Worm (Caenorhabditis elegans) whole organism, young adult: ENCODE results near the gene nac-3.

Source experiments
- B0019.2 ChIP-seq: fragments of 200-800 bp; sonication (Bioruptor generic); conservative IDR thresholded peaks from 2 replicates; pipeline ENCODE4 v1.3.6; 2022; ENCODE audit warnings: missing genetic modification reagents, missing genetic modification characterization, missing compliant biosample characterization
- F22D6.2 ChIP-seq: sonication (generic microtip); optimal IDR thresholded peaks from 2 replicates; lab custom pipeline; 2016; ENCODE audit warnings: mild to moderate bottlenecking, missing genetic modification characterization, missing compliant biosample characterization
- F23B12.7 ChIP-seq: sonication (generic microtip); optimal IDR thresholded peaks from 2 replicates; lab custom pipeline; 2017; ENCODE audit warnings: missing genetic modification characterization, mild to moderate bottlenecking, missing compliant biosample characterization, antibody characterized with exemption, moderate library complexity; ENCODE audit not compliant: insufficient read depth
- F33H1.4 ChIP-seq: fragments of 200-800 bp; sonication (Bioruptor generic); IDR thresholded peaks from 2 replicates; pipeline ENCODE4 v1.3.6; 2022; ENCODE audit warnings: missing genetic modification reagents, missing genetic modification characterization, missing compliant biosample characterization
- F37B4.10 ChIP-seq: fragments of 200-800 bp; sonication (Bioruptor generic); IDR thresholded peaks from 2 replicates; pipeline ENCODE4 v1.3.6; 2022; ENCODE audit warnings: missing genetic modification characterization, missing compliant biosample characterization
- F39B2.1 ChIP-seq: fragments of 200-800 bp; sonication (Bioruptor generic); IDR thresholded peaks from 2 replicates; pipeline ENCODE4 v1.3.6; 2022; ENCODE audit warnings: missing genetic modification reagents, missing genetic modification characterization, missing compliant biosample characterization
- Y67H2A.10 ChIP-seq: fragments of 200-800 bp; sonication (Bioruptor generic); conservative IDR thresholded peaks from 2 replicates; pipeline ENCODE4 v1.3.6; 2022; ENCODE audit warnings: missing genetic modification reagents, missing genetic modification characterization, missing compliant biosample characterization
- Y95B8A.8 ChIP-seq: fragments of 200-800 bp; sonication (Bioruptor generic); IDR thresholded peaks from 2 replicates; pipeline ENCODE4 v1.3.6; 2022; ENCODE audit warnings: missing genetic modification reagents, missing genetic modification characterization, missing compliant biosample characterization
- akir-1 ChIP-seq: fragments of 200-800 bp; sonication (Bioruptor generic); optimal IDR thresholded peaks from 2 replicates; lab custom pipeline; 2018; ENCODE audit warnings: mild to moderate bottlenecking, missing genetic modification characterization, moderate library complexity, missing compliant biosample characterization
- aptf-2 ChIP-seq: fragments of 200-800 bp; sonication (Bioruptor generic); conservative IDR thresholded peaks from 2 replicates; pipeline ENCODE4 v1.3.6; 2022; ENCODE audit warnings: missing genetic modification reagents, missing genetic modification characterization, missing compliant biosample characterization
- athp-1 ChIP-seq: sonication (generic microtip); optimal IDR thresholded peaks from 2 replicates; lab custom pipeline; 2017; ENCODE audit warnings: mild to moderate bottlenecking, missing genetic modification characterization, missing compliant biosample characterization
- bed-1 ChIP-seq: fragments of 200-800 bp; sonication (Bioruptor generic); IDR thresholded peaks from 2 replicates; pipeline ENCODE4 v1.3.6; 2022; ENCODE audit warnings: missing genetic modification reagents, missing genetic modification characterization, missing compliant biosample characterization
- bed-2 ChIP-seq: fragments of 200-800 bp; sonication (Bioruptor generic); IDR thresholded peaks from 2 replicates; pipeline ENCODE4 v1.3.6; 2022; ENCODE audit warnings: missing genetic modification reagents, missing genetic modification characterization, missing compliant biosample characterization
- cebp-2 ChIP-seq: fragments of 200-800 bp; sonication (Bioruptor generic); IDR thresholded peaks from 2 replicates; pipeline ENCODE4 v1.3.6; 2022; ENCODE audit warnings: missing genetic modification characterization, missing compliant biosample characterization
- ceh-40 ChIP-seq: fragments of 200-800 bp; sonication (Bioruptor generic); IDR thresholded peaks from 2 replicates; pipeline ENCODE4 v1.3.6; 2022; ENCODE audit warnings: missing genetic modification characterization, missing compliant biosample characterization
- ceh-79 ChIP-seq: sonication (generic microtip); optimal IDR thresholded peaks from 2 replicates; lab custom pipeline; 2017; ENCODE audit warnings: mild to moderate bottlenecking, missing genetic modification characterization, missing compliant biosample characterization
- dpff-1 ChIP-seq: sonication (generic microtip); optimal IDR thresholded peaks from 2 replicates; lab custom pipeline; 2017; ENCODE audit warnings: mild to moderate bottlenecking, missing genetic modification characterization, missing compliant biosample characterization
- dpl-1 ChIP-seq: fragments of 150-350 bp; optimal IDR thresholded peaks from 2 replicates; lab custom pipeline; 2014; ENCODE audit warnings: missing biosample characterization, missing genetic modification reagents, missing genetic modification characterization
- efl-1 ChIP-seq: fragments of 150-350 bp; optimal IDR thresholded peaks from 2 replicates; lab custom pipeline; 2014; ENCODE audit warnings: missing biosample characterization, missing genetic modification reagents, missing genetic modification characterization
- egl-44 ChIP-seq: fragments of 200-800 bp; sonication (Bioruptor generic); IDR thresholded peaks from 2 replicates; pipeline ENCODE4 v1.3.6; 2022; ENCODE audit warnings: missing genetic modification reagents, missing genetic modification characterization, missing compliant biosample characterization
- ekl-4 ChIP-seq: fragments of 200-800 bp; sonication (Bioruptor generic); IDR thresholded peaks from 2 replicates; pipeline ENCODE4 v1.3.6; 2022; ENCODE audit warnings: missing genetic modification reagents, missing genetic modification characterization, missing compliant biosample characterization
- gei-17 ChIP-seq: fragments of 200-800 bp; sonication (Bioruptor generic); optimal IDR thresholded peaks from 2 replicates; lab custom pipeline; 2018; ENCODE audit warnings: mild to moderate bottlenecking, missing genetic modification characterization, missing compliant biosample characterization
- him-1 ChIP-seq: sonication (generic microtip); optimal IDR thresholded peaks from 2 replicates; lab custom pipeline; 2016; ENCODE audit warnings: missing genotype, missing genetic modification reagents, missing genetic modification characterization, missing compliant biosample characterization
- hlh-26 ChIP-seq: fragments of 200-800 bp; sonication (Bioruptor generic); conservative IDR thresholded peaks from 2 replicates; pipeline ENCODE4 v1.3.6; 2022; ENCODE audit warnings: missing genetic modification reagents, missing genetic modification characterization, missing compliant biosample characterization
- let-607 ChIP-seq, 2 experiments: fragments of 200-800 bp in 1 of 2; sonication (Bioruptor generic) in 1 of 2; sonication (generic microtip) in 1 of 2; optimal IDR thresholded peaks; 2 replicates each; lab custom pipeline; 2016 to 2018; ENCODE audit warnings: mild to moderate bottlenecking in 2 of 2, missing compliant biosample characterization in 2 of 2, missing genetic modification characterization in 2 of 2, moderate library complexity in 2 of 2, missing genotype in 1 of 2
- lin-26 ChIP-seq: fragments of 200-800 bp; sonication (Bioruptor generic); IDR thresholded peaks from 2 replicates; pipeline ENCODE4 v1.3.6; 2022; ENCODE audit warnings: missing genetic modification reagents, missing genetic modification characterization, missing compliant biosample characterization
- lin-35 ChIP-seq, 3 experiments: fragments of 150-350 bp in 2 of 3; sonication (generic microtip) in 1 of 3; optimal IDR thresholded peaks; 2 replicates each; lab custom pipeline; 2014 to 2018; ENCODE audit warnings: missing biosample characterization in 3 of 3, missing genetic modification characterization in 3 of 3, missing genetic modification reagents in 3 of 3
- lin-54 ChIP-seq: fragments of 200-800 bp; sonication (Bioruptor generic); optimal IDR thresholded peaks from 2 replicates; lab custom pipeline; 2018; ENCODE audit warnings: mild to moderate bottlenecking, missing genetic modification characterization, missing compliant biosample characterization
- mel-28 ChIP-seq: sonication (generic microtip); optimal IDR thresholded peaks from 2 replicates; lab custom pipeline; 2016; ENCODE audit warnings: borderline replicate concordance, mild to moderate bottlenecking, missing genetic modification characterization, missing compliant biosample characterization
- mes-4 ChIP-seq: sonication (generic microtip); optimal IDR thresholded peaks from 2 replicates; lab custom pipeline; 2016; ENCODE audit warnings: missing genotype, missing genetic modification characterization, missing compliant biosample characterization
- mxl-1 ChIP-seq: sonication (generic microtip); optimal IDR thresholded peaks from 2 replicates; lab custom pipeline; 2016; ENCODE audit warnings: missing genetic modification characterization, missing compliant biosample characterization
- nfya-2 ChIP-seq: fragments of 200-800 bp; sonication (Bioruptor generic); IDR thresholded peaks from 2 replicates; pipeline ENCODE4 v1.3.6; 2022; ENCODE audit warnings: missing genetic modification reagents, missing genetic modification characterization, missing compliant biosample characterization
- nhr-27 ChIP-seq: fragments of 200-800 bp; sonication (Bioruptor generic); optimal IDR thresholded peaks from 2 replicates; lab custom pipeline; 2018; ENCODE audit warnings: mild to moderate bottlenecking, missing genetic modification characterization, moderate library complexity, missing compliant biosample characterization
- nhr-90 ChIP-seq: sonication (generic microtip); optimal IDR thresholded peaks from 2 replicates; lab custom pipeline; 2016; ENCODE audit warnings: missing genotype, mild to moderate bottlenecking, missing genetic modification characterization, missing compliant biosample characterization
- rcor-1 ChIP-seq: fragments of 200-800 bp; sonication (Bioruptor generic); IDR thresholded peaks from 2 replicates; pipeline ENCODE4 v1.3.6; 2022; ENCODE audit warnings: missing genetic modification reagents, missing genetic modification characterization, missing compliant biosample characterization
- rpc-1 ChIP-seq, 2 experiments: fragments of 150-350 bp in 1 of 2; sonication (generic microtip) in 1 of 2; optimal IDR thresholded peaks; 2 replicates each; lab custom pipeline; 2014 to 2018; ENCODE audit warnings: missing biosample characterization in 1 of 2, missing genetic modification characterization in 1 of 2, missing genetic modification reagents in 1 of 2, missing genotype in 1 of 2
- snpc-3.4 ChIP-seq: sonication (generic microtip); optimal IDR thresholded peaks from 2 replicates; lab custom pipeline; 2017; ENCODE audit warnings: missing genetic modification characterization, mild to moderate bottlenecking, missing compliant biosample characterization, antibody characterized with exemption, moderate library complexity, missing genotype, missing genetic modification reagents
- snpc-4 ChIP-seq, 5 experiments: fragments of 150-350 bp in 1 of 5; sonication (generic microtip) in 4 of 5; optimal IDR thresholded peaks; 2 replicates each; lab custom pipeline; 2014 to 2018; ENCODE audit warnings: missing genetic modification characterization in 5 of 5, missing biosample characterization in 3 of 5, antibody characterized with exemption in 2 of 5, mild to moderate bottlenecking in 2 of 5, missing compliant biosample characterization in 2 of 5, missing genotype in 2 of 5, moderate library complexity in 2 of 5, missing genetic modification reagents in 1 of 5
- sptf-2 ChIP-seq: fragments of 200-800 bp; sonication (Bioruptor generic); optimal IDR thresholded peaks from 2 replicates; lab custom pipeline; 2018; ENCODE audit warnings: mild to moderate bottlenecking, missing genetic modification characterization, missing compliant biosample characterization
- unc-130 ChIP-seq: sonication (generic microtip); optimal IDR thresholded peaks from 2 replicates; lab custom pipeline; 2016; ENCODE audit warnings: missing genetic modification reagents, missing genetic modification characterization, missing compliant biosample characterization
- zim-3 ChIP-seq: sonication (generic microtip); optimal IDR thresholded peaks from 2 replicates; lab custom pipeline; 2017; ENCODE audit warnings: mild to moderate bottlenecking, missing genetic modification characterization, moderate library complexity, missing compliant biosample characterization

Gene nac-3

DNA sequence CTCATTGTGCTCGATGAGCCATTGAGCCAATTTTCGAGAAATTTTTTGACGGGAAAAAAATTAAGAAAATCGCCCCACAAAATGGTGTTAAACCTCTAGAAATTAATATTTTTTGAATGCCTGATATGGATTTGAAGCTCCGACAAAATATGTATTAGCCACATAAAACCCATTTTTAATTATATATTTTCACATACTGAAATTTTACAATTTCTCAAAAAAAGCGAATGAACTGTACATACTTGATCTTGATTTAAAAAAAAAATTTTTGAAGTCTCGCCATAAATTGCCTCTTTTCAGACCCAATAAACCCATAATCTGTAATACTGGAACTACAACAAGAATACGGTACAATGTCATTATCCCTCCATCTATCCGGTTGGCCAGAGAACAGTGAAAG, at the start of gene nac-3:
Gene nac-3, plus strand, starts transcription at position 301 of the 400 bp plus-strand sequence.
- TF ChIP-seq F22D6.2 (tag; lab: Kevin White, UChicago) (no peak), nhr-90 (tag; lab: Kevin White, UChicago) (no peak), snpc-3.4 (tag; lab: Kevin White, UChicago) (no peak), athp-1 (no peak), rpc-1 (optimal IDR thresholded peaks at IDR 0.05; lab: Kevin White, UChicago) (no peak), rpc-1 (tag; optimal IDR thresholded peaks at IDR 0.05; lab: Kevin White, UChicago) (no peak), aptf-2 (GFP tag; lab: Robert Waterston, UW) (no peak), snpc-4 (GFP tag; optimal IDR thresholded peaks at IDR 0.05; lab: Kevin White, UChicago) (no peak), snpc-4 (tag; optimal IDR thresholded peaks at IDR 0.05; lab: Kevin White, UChicago) (no peak), efl-1 (GFP tag; lab: Kevin White, UChicago) (no peak), akir-1 (GFP tag; lab: Kevin White, UChicago) (no peak), bed-1 (GFP tag; lab: Robert Waterston, UW) (no peak), nhr-27 (no peak), mxl-1 (tag; lab: Kevin White, UChicago) (no peak), B0019.2 (GFP tag; lab: Robert Waterston, UW) (no peak), nfya-2 (GFP tag; lab: Robert Waterston, UW) (no peak), F39B2.1 (no peak), F37B4.10 (GFP tag; lab: Robert Waterston, UW) (no peak), sptf-2 (GFP tag; lab: Kevin White, UChicago) (no peak), lin-35 (GFP tag; optimal IDR thresholded peaks at IDR 0.05; lab: Kevin White, UChicago) (no peak), dpl-1 (GFP tag; lab: Kevin White, UChicago) (no peak), Y95B8A.8 (GFP tag; lab: Robert Waterston, UW) (no peak)

DNA sequence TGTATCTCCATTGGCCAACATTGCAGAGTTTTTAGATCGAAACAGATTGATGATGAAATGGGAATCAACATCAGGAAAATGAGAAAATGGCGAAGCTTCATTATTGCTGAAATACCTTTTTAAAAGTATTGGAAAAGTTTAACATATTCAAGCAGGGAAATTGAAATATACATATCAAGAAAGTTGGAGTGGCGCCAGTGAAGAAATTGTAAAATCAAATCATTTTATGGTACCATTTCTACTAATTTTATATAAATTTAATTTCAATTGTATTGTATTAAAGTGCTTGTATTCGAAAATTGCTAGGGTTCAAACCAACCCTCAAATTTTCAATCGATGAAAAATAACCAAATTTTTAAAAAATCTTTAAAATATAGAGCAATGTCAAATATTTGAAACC, 46.2 kb upstream of the nac-3 start, which contains the start of gene srt-55:
Gene srt-55, minus strand, starts transcription at position 101 of the 400 bp plus-strand sequence.
- TF ChIP-seq lin-54 (GFP tag; lab: Kevin White, UChicago): no peak
- TF ChIP-seq rpc-1 (optimal IDR thresholded peaks at IDR 0.05; lab: Kevin White, UChicago): no peak
- TF ChIP-seq rpc-1 (tag; optimal IDR thresholded peaks at IDR 0.05; lab: Kevin White, UChicago): no peak
- no peak for TF ChIP-seq ceh-40 (GFP tag; lab: Robert Waterston, UW)
- TF ChIP-seq gei-17 (GFP tag; lab: Kevin White, UChicago): no peak
- TF ChIP-seq him-1 (tag; lab: Kevin White, UChicago): no peak
- TF ChIP-seq mes-4 (tag; lab: Kevin White, UChicago): no peak
- TF ChIP-seq cebp-2 (GFP tag; lab: Robert Waterston, UW): no peak

DNA sequence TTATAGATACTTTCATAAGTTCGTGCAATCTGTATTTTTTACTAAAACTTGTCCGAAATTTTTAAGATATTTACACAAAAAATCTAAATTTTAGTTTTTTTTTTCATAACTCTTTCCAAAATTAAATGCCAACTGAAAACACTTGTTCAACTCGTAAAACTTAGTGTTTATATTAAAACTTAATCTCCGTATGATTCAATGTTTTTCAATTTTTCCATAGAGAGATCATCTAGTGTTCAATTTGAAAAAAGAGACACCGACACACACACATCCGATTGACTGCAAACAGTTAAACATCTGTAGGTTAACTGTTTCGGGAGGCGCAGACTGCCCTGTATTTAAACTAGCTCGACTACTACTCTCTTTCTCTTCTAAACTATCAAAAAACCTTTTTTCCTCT, 43.6 kb upstream of the nac-3 start, which contains the start of gene T16H12.9:
Gene T16H12.9, plus strand, starts transcription at position 301 of the 400 bp plus-strand sequence.
- TF ChIP-seq Y67H2A.10 (GFP tag; lab: Robert Waterston, UW): no peak
- no peak for TF ChIP-seq nfya-2 (GFP tag; lab: Robert Waterston, UW)
- no peak for TF ChIP-seq F33H1.4 (GFP tag; lab: Robert Waterston, UW)
- TF ChIP-seq snpc-4 (GFP tag; optimal IDR thresholded peaks at IDR 0.05; lab: Kevin White, UChicago): no peak
- TF ChIP-seq snpc-4 (tag; optimal IDR thresholded peaks at IDR 0.05; lab: Kevin White, UChicago): no peak
- TF ChIP-seq nhr-27: no peak
- no peak for TF ChIP-seq aptf-2 (GFP tag; lab: Robert Waterston, UW)
- no peak for TF ChIP-seq unc-130 (GFP tag; lab: Kevin White, UChicago)
- no peak for TF ChIP-seq ekl-4 (GFP tag; lab: Robert Waterston, UW)
- TF ChIP-seq bed-2 (GFP tag; lab: Robert Waterston, UW): no peak
- no peak for TF ChIP-seq akir-1 (GFP tag; lab: Kevin White, UChicago)
- TF ChIP-seq ceh-79: no peak
- no peak for TF ChIP-seq snpc-3.4 (tag; lab: Kevin White, UChicago)

DNA sequence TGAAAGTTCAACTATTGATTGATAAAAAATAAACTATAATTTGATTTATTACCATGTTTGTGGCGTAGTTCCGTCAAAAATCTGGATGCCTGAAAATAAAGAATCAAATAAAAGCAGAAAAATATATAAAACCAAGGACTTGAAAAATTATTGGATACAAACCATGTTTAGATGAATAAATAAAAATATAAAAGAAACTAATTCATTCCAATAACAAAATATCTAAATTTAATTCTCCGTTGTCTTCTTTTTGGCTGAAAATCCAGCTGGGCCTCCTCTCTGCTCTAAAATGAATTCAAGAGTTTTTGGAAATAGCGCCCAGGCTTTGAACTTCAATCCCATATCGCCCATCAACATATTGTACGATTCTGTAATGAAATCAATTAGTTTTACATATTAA, 39.6 kb upstream of the nac-3 start, which contains the start of gene vps-29:
Gene vps-29, minus strand, starts transcription at position 101 of the 400 bp plus-strand sequence.
- TF ChIP-seq nhr-90 (tag; lab: Kevin White, UChicago) (no peak), dpff-1 (tag; lab: Kevin White, UChicago) (no peak), mel-28 (no peak), rcor-1 (no peak), egl-44 (GFP tag; lab: Robert Waterston, UW) (no peak), F23B12.7 (tag; lab: Kevin White, UChicago) (no peak), hlh-26 (GFP tag; lab: Robert Waterston, UW) (no peak), let-607 (tag; optimal IDR thresholded peaks at IDR 0.05; lab: Kevin White, UChicago) (no peak), lin-26 (GFP tag; lab: Robert Waterston, UW) (no peak), zim-3 (no peak), Y67H2A.10 (GFP tag; lab: Robert Waterston, UW) (no peak)
